Fruit fly (Drosophila melanogaster) Kc167 (cell line): ENCODE measurements around the gene alien.

Experiments used
- Myc ChIP-seq: fragments of >200 bp; optimal IDR thresholded peaks from 2 replicates; lab custom pipeline; 2017; ENCODE audit warnings: missing external identifiers
- Sin3A ChIP-seq: fragments of >200 bp; optimal IDR thresholded peaks from 2 replicates; lab custom pipeline; 2018; ENCODE audit warnings: missing external identifiers
- h ChIP-seq: fragments of >200 bp; optimal IDR thresholded peaks from 3 replicates; lab custom pipeline; 2018; ENCODE audit warnings: missing external identifiers
- insv ChIP-seq: fragments of >200 bp; optimal IDR thresholded peaks from 3 replicates; lab custom pipeline; 2018; ENCODE audit warnings: missing external identifiers
- psq ChIP-seq: fragments of >200 bp; optimal IDR thresholded peaks from 2 replicates; lab custom pipeline; 2017; ENCODE audit warnings: missing external identifiers
- ttk ChIP-seq: sonication (Bioruptor generic); optimal IDR thresholded peaks from 2 replicates; lab custom pipeline; 2017; ENCODE audit warnings: missing external identifiers

The alien gene

dm6 chr2L:8984614-8985318, 12.4 kb downstream of the alien start, which contains the start of gene CG13101:
CG13101 (minus strand) TSS chr2L:8984872.
- TF ChIP-seq psq (lab: Kevin White, UChicago) (no peak), h (lab: Kevin White, UChicago) (no peak), insv (lab: Kevin White, UChicago) (no peak), Sin3A (lab: Kevin White, UChicago) (no peak), Myc (no peak)

dm6 chr2L:8982584-8983302, 14.4 kb downstream of the alien start:
- TF ChIP-seq h (lab: Kevin White, UChicago): no peak
- no peak for TF ChIP-seq Myc
- no peak for TF ChIP-seq Sin3A (lab: Kevin White, UChicago)
- TF ChIP-seq insv (lab: Kevin White, UChicago): no peak
- no peak for TF ChIP-seq psq (lab: Kevin White, UChicago)
- no peak for TF ChIP-seq ttk (lab: Kevin White, UChicago)

dm6 chr2L:8980359-8980758, 16.8 kb downstream of the alien start, which contains the start of gene CG18662:
CG18662 (plus strand) TSS chr2L:8980659.
- no peak for TF ChIP-seq h (lab: Kevin White, UChicago)
- no peak for TF ChIP-seq insv (lab: Kevin White, UChicago)
- TF ChIP-seq psq (lab: Kevin White, UChicago): no peak
- no peak for TF ChIP-seq Sin3A (lab: Kevin White, UChicago)
- no peak for TF ChIP-seq Myc
- TF ChIP-seq ttk (lab: Kevin White, UChicago): no peak

dm6 chr2L:8975328-8975727, 21.9 kb downstream of the alien start, which contains the start of gene CG9541:
CG9541 (minus strand) TSS chr2L:8975428.
- TF ChIP-seq Myc: no peak
- TF ChIP-seq ttk (lab: Kevin White, UChicago): no peak
- TF ChIP-seq insv (lab: Kevin White, UChicago): no peak
- no peak for TF ChIP-seq h (lab: Kevin White, UChicago)

dm6 chr2L:8974506-8974905, 22.7 kb downstream of the alien start:
- TF ChIP-seq ttk (lab: Kevin White, UChicago): no peak
- TF ChIP-seq h (lab: Kevin White, UChicago): no peak
- no peak for TF ChIP-seq Myc
- no peak for TF ChIP-seq psq (lab: Kevin White, UChicago)
- TF ChIP-seq Sin3A (lab: Kevin White, UChicago): no peak
- TF ChIP-seq insv (lab: Kevin White, UChicago): no peak

dm6 chr2L:8972905-8973304, 24.3 kb downstream of the alien start:
- TF ChIP-seq ttk (lab: Kevin White, UChicago) (no peak), h (lab: Kevin White, UChicago) (no peak), Sin3A (lab: Kevin White, UChicago) (no peak), insv (lab: Kevin White, UChicago) (no peak), psq (lab: Kevin White, UChicago) (no peak), Myc (no peak)

dm6 chr2L:8967235-8967634, 29.9 kb downstream of the alien start, which contains the start of gene CG18088:
CG18088 (plus strand) TSS chr2L:8967535.
- no peak for TF ChIP-seq Sin3A (lab: Kevin White, UChicago)
- TF ChIP-seq psq (lab: Kevin White, UChicago): no peak
- no peak for TF ChIP-seq h (lab: Kevin White, UChicago)
- no peak for TF ChIP-seq insv (lab: Kevin White, UChicago)
- TF ChIP-seq ttk (lab: Kevin White, UChicago): no peak
- no peak for TF ChIP-seq Myc

dm6 chr2L:8964657-8965056, 32.5 kb downstream of the alien start, which contains the start of gene CG32984:
CG32984 (plus strand) TSS chr2L:8964957.
- TF ChIP-seq psq (lab: Kevin White, UChicago): no peak

dm6 chr2L:8962254-8962653, 34.9 kb downstream of the alien start, which contains the start of the genes CG9525 and CG32985:
CG9525 (minus strand) TSS chr2L:8962354.
CG32985 (plus strand) TSS chr2L:8962533.
- TF ChIP-seq Myc (no peak), ttk (lab: Kevin White, UChicago) (no peak), insv (lab: Kevin White, UChicago) (no peak), h (lab: Kevin White, UChicago) (no peak), Sin3A (lab: Kevin White, UChicago) (no peak), psq (lab: Kevin White, UChicago) (no peak)

dm6 chr2L:8959001-8959461, 38.1 kb downstream of the alien start, which contains the start of gene CG31886:
CG31886 (minus strand) TSS chr2L:8959051.
- TF ChIP-seq Sin3A (lab: Kevin White, UChicago): no peak
- no peak for TF ChIP-seq psq (lab: Kevin White, UChicago)
- no peak for TF ChIP-seq Myc
- no peak for TF ChIP-seq h (lab: Kevin White, UChicago)
- no peak for TF ChIP-seq insv (lab: Kevin White, UChicago)
- no peak for TF ChIP-seq ttk (lab: Kevin White, UChicago)

dm6 chr2L:8958046-8958497, 39.1 kb downstream of the alien start:
- TF ChIP-seq ttk (lab: Kevin White, UChicago) (no peak), psq (lab: Kevin White, UChicago) (no peak), insv (lab: Kevin White, UChicago) (no peak), Myc (no peak), Sin3A (lab: Kevin White, UChicago) (no peak), h (lab: Kevin White, UChicago) (no peak)
